Fruit fly (Drosophila melanogaster) whole organism, embryonic: ENCODE measurements around the gene Syt14.

ENCODE experiments used
- ATbp ChIP-seq: fragments of 200-800 bp; sonication (Bioruptor generic); optimal IDR thresholded peaks from 2 replicates; lab custom pipeline; 2017; ENCODE audit warnings: missing biosample characterization, mild to moderate bottlenecking, missing genetic modification characterization, missing genetic modification reagents
- Awh ChIP-seq: fragments of 200-800 bp; sonication (Bioruptor generic); IDR thresholded peaks from 2 replicates; pipeline ENCODE4, ENCODE4 v1.3.6; 2022; ENCODE audit warnings: missing biosample characterization, missing genetic modification characterization
- CG10147 ChIP-seq: fragments of 200-800 bp; sonication (Bioruptor generic); optimal IDR thresholded peaks from 2 replicates; lab custom pipeline; 2019; ENCODE audit warnings: missing biosample characterization, mild to moderate bottlenecking, missing genetic modification characterization, moderate library complexity
- CG1024 ChIP-seq: fragments of 200-800 bp; sonication (Bioruptor generic); IDR thresholded peaks from 2 replicates; pipeline ENCODE4 v1.3.6; 2022; ENCODE audit warnings: missing biosample characterization, missing genetic modification characterization
- CG10959 ChIP-seq: fragments of 200-800 bp; sonication (Bioruptor generic); IDR thresholded peaks from 2 replicates; pipeline ENCODE4 v1.3.6; 2022; ENCODE audit warnings: missing biosample characterization, missing genetic modification characterization
- CG12071 ChIP-seq: fragments of 200-800 bp; sonication (Bioruptor generic); optimal IDR thresholded peaks from 3 replicates; lab custom pipeline; 2018; ENCODE audit warnings: missing biosample characterization, mild to moderate bottlenecking, missing genetic modification characterization
- CG15601 ChIP-seq: fragments of 200-800 bp; sonication (Bioruptor generic); optimal IDR thresholded peaks from 3 replicates; lab custom pipeline; 2019; ENCODE audit warnings: missing biosample characterization, mild to moderate bottlenecking, missing genetic modification characterization, moderate library complexity
- CG1603 ChIP-seq: fragments of 200-800 bp; sonication (Bioruptor generic); optimal IDR thresholded peaks from 2 replicates; lab custom pipeline; 2019; ENCODE audit warnings: missing biosample characterization, mild to moderate bottlenecking, missing genetic modification characterization, moderate library complexity
- CG16863 ChIP-seq: fragments of 200-800 bp; sonication (Bioruptor generic); optimal IDR thresholded peaks from 3 replicates; lab custom pipeline; 2016; ENCODE audit warnings: missing biosample characterization, missing genetic modification characterization
- CG18619 ChIP-seq: fragments of 200-800 bp; sonication (Bioruptor generic); optimal IDR thresholded peaks from 3 replicates; lab custom pipeline; 2017; ENCODE audit warnings: missing biosample characterization, mild to moderate bottlenecking, missing genetic modification characterization
- CG2199 ChIP-seq: fragments of 200-800 bp; sonication (Bioruptor generic); IDR thresholded peaks from 3 replicates; pipeline ENCODE4 v1.3.6; 2022; ENCODE audit warnings: missing biosample characterization, missing genetic modification characterization
- CG30431 ChIP-seq: fragments of 200-800 bp; sonication (Bioruptor generic); optimal IDR thresholded peaks from 2 replicates; lab custom pipeline; 2017; ENCODE audit warnings: missing biosample characterization, missing genetic modification characterization
- CG3065 ChIP-seq: fragments of 200-800 bp; sonication (Bioruptor generic); optimal IDR thresholded peaks from 2 replicates; lab custom pipeline; 2016; ENCODE audit warnings: missing biosample characterization, missing genetic modification characterization
- CG4282 ChIP-seq: fragments of 200-800 bp; sonication (Bioruptor generic); optimal IDR thresholded peaks from 2 replicates; lab custom pipeline; 2016; ENCODE audit warnings: missing biosample characterization, missing genetic modification characterization
- CG4707 ChIP-seq: fragments of 200-800 bp; sonication (Bioruptor generic); optimal IDR thresholded peaks from 2 replicates; lab custom pipeline; 2018; ENCODE audit warnings: missing biosample characterization, mild to moderate bottlenecking, missing genetic modification characterization, moderate library complexity
- CG7963 ChIP-seq: fragments of 200-800 bp; sonication (Bioruptor generic); IDR thresholded peaks from 3 replicates; pipeline ENCODE4 v1.3.6; 2022; ENCODE audit warnings: missing biosample characterization, missing genetic modification characterization; ENCODE audit not compliant: partially characterized antibody
- CG7987 ChIP-seq: fragments of 200-800 bp; sonication (Bioruptor generic); optimal IDR thresholded peaks from 2 replicates; lab custom pipeline; 2018; ENCODE audit warnings: missing biosample characterization, mild to moderate bottlenecking, missing genetic modification characterization, moderate library complexity
- CG8388 ChIP-seq: fragments of 200-800 bp; sonication (Bioruptor generic); optimal IDR thresholded peaks from 2 replicates; lab custom pipeline; 2019; ENCODE audit warnings: missing biosample characterization, mild to moderate bottlenecking, missing genetic modification characterization, moderate library complexity
- CG9727 ChIP-seq: fragments of 200-800 bp; sonication (Bioruptor generic); optimal IDR thresholded peaks from 3 replicates; lab custom pipeline; 2017; ENCODE audit warnings: missing biosample characterization, mild to moderate bottlenecking, missing genetic modification characterization
- CG9797 ChIP-seq: fragments of 200-800 bp; sonication (Bioruptor generic); optimal IDR thresholded peaks from 3 replicates; lab custom pipeline; 2018; ENCODE audit warnings: missing biosample characterization, mild to moderate bottlenecking, missing genetic modification characterization
- CoRest ChIP-seq: fragments of 200-800 bp; sonication (Bioruptor generic); optimal IDR thresholded peaks from 3 replicates; lab custom pipeline; 2018; ENCODE audit warnings: missing biosample characterization, mild to moderate bottlenecking, missing genetic modification characterization, moderate library complexity
- D ChIP-seq, 2 experiments: fragments of 200-800 bp in 1 of 2; fragments of >200 bp in 1 of 2; sonication (Bioruptor generic) in 1 of 2; optimal IDR thresholded peaks; 2 replicates in 1 of 2; 3 replicates in 1 of 2; lab custom pipeline; 2017; ENCODE audit warnings: mild to moderate bottlenecking in 1 of 2, missing biosample characterization in 1 of 2, missing genetic modification characterization in 1 of 2, missing genetic modification reagents in 1 of 2
- Dp ChIP-seq: fragments of 200-800 bp; sonication (Bioruptor generic); optimal IDR thresholded peaks from 2 replicates; lab custom pipeline; 2018; ENCODE audit warnings: missing biosample characterization, mild to moderate bottlenecking, missing genetic modification characterization, moderate library complexity
- Eip74EF ChIP-seq, 2 experiments: fragments of 200-800 bp in 1 of 2; fragments of >200 bp in 1 of 2; sonication (Bioruptor generic) in 1 of 2; optimal IDR thresholded peaks; 2 replicates each; lab custom pipeline; 2017 to 2019; ENCODE audit warnings: missing biosample characterization in 2 of 2, missing genetic modification characterization in 2 of 2, mild to moderate bottlenecking in 1 of 2, moderate library complexity in 1 of 2
- Ets65A ChIP-seq: fragments of 200-800 bp; sonication (Bioruptor generic); peaks from one replicate; lab custom pipeline; 2016; ENCODE audit warnings: missing biosample characterization, missing genetic modification characterization
- Fer3 ChIP-seq: fragments of 200-800 bp; sonication (Bioruptor generic); optimal IDR thresholded peaks from 2 replicates; lab custom pipeline; 2018; ENCODE audit warnings: missing biosample characterization, mild to moderate bottlenecking, missing genetic modification characterization, moderate library complexity
- HmgD ChIP-seq: fragments of 200-800 bp; sonication (Bioruptor generic); optimal IDR thresholded peaks from 3 replicates; lab custom pipeline; 2016; ENCODE audit warnings: missing biosample characterization, missing genetic modification characterization
- Jarid2 ChIP-seq: fragments of 200-800 bp; sonication (Bioruptor generic); optimal IDR thresholded peaks from 3 replicates; lab custom pipeline; 2017; ENCODE audit warnings: mild to moderate bottlenecking, missing biosample characterization, missing genetic modification reagents, missing genetic modification characterization
- NK7.1 ChIP-seq: fragments of 200-800 bp; sonication (Bioruptor generic); optimal IDR thresholded peaks from 3 replicates; lab custom pipeline; 2016; ENCODE audit warnings: missing biosample characterization, missing genetic modification characterization
- Nf-YC ChIP-seq: fragments of 200-800 bp; optimal IDR thresholded peaks from 3 replicates; lab custom pipeline; 2019; ENCODE audit warnings: missing biosample characterization, mild to moderate bottlenecking, missing genetic modification characterization, moderate library complexity
- Poxn ChIP-seq: fragments of 200-800 bp; sonication (Bioruptor generic); IDR thresholded peaks from 2 replicates; pipeline ENCODE4 v1.3.6; 2022; ENCODE audit warnings: missing biosample characterization, missing genetic modification characterization
- Rfx ChIP-seq: fragments of 200-800 bp; sonication (Bioruptor generic); IDR thresholded peaks from 2 replicates; pipeline ENCODE4 v1.3.6; 2022; ENCODE audit warnings: missing biosample characterization, missing genetic modification characterization
- Sin3A ChIP-seq: fragments of >200 bp; optimal IDR thresholded peaks from 2 replicates; lab custom pipeline; 2018
- Vsx1 ChIP-seq: fragments of 200-800 bp; sonication (Bioruptor generic); optimal IDR thresholded peaks from 2 replicates; lab custom pipeline; 2017; ENCODE audit warnings: missing biosample characterization, mild to moderate bottlenecking, missing genetic modification characterization, missing genetic modification reagents
- ap ChIP-seq: fragments of 200-800 bp; sonication (Bioruptor generic); IDR thresholded peaks from 2 replicates; pipeline ENCODE4 v1.3.6; 2022; ENCODE audit warnings: missing biosample characterization, missing genetic modification characterization
- cwo ChIP-seq: fragments of 200-800 bp; sonication (Bioruptor generic); optimal IDR thresholded peaks from 3 replicates; lab custom pipeline; 2017; ENCODE audit warnings: missing biosample characterization, missing genetic modification characterization, mild to moderate bottlenecking, moderate library complexity, missing genetic modification reagents
- dm ChIP-seq: fragments of 200-800 bp; sonication (Bioruptor generic); optimal IDR thresholded peaks from 3 replicates; lab custom pipeline; 2016; ENCODE audit warnings: missing biosample characterization, missing genetic modification characterization
- fru ChIP-seq: fragments of >200 bp; optimal IDR thresholded peaks from 2 replicates; lab custom pipeline; 2017
- gfzf ChIP-seq: fragments of 200-800 bp; sonication (Bioruptor generic); optimal IDR thresholded peaks from 2 replicates; lab custom pipeline; 2016; ENCODE audit warnings: missing biosample characterization, mild to moderate bottlenecking, missing genetic modification characterization, moderate library complexity
- grn ChIP-seq: fragments of 200-800 bp; sonication (Bioruptor generic); optimal IDR thresholded peaks from 3 replicates; lab custom pipeline; 2017; ENCODE audit warnings: missing biosample characterization, missing genetic modification characterization
- gsb-n ChIP-seq: fragments of 200-800 bp; sonication (Bioruptor generic); optimal IDR thresholded peaks from 3 replicates; lab custom pipeline; 2018; ENCODE audit warnings: missing biosample characterization, mild to moderate bottlenecking, missing genetic modification characterization
- kah ChIP-seq: fragments of 200-800 bp; sonication (Bioruptor generic); optimal IDR thresholded peaks from 2 replicates; lab custom pipeline; 2018; ENCODE audit warnings: missing biosample characterization, mild to moderate bottlenecking, missing genetic modification characterization
- kni ChIP-seq: fragments of 200-800 bp; sonication (Bioruptor generic); optimal IDR thresholded peaks from 3 replicates; lab custom pipeline; 2017; ENCODE audit warnings: mild to moderate bottlenecking, missing biosample characterization, missing genetic modification reagents, missing genetic modification characterization
- pum ChIP-seq: fragments of 200-800 bp; sonication (Bioruptor generic); optimal IDR thresholded peaks from 2 replicates; lab custom pipeline; 2016; ENCODE audit warnings: missing biosample characterization, missing genetic modification characterization
- pzg ChIP-seq: fragments of 200-800 bp; sonication (Bioruptor generic); optimal IDR thresholded peaks from 3 replicates; lab custom pipeline; 2018; ENCODE audit warnings: missing biosample characterization, mild to moderate bottlenecking, missing genetic modification characterization, moderate library complexity
- slou ChIP-seq: fragments of 200-800 bp; sonication (Bioruptor generic); optimal IDR thresholded peaks from 3 replicates; lab custom pipeline; 2016; ENCODE audit warnings: missing biosample characterization, missing genetic modification characterization
- wdn ChIP-seq: fragments of 200-800 bp; sonication (Bioruptor generic); IDR thresholded peaks from 2 replicates; pipeline ENCODE4 v1.3.6; 2022; ENCODE audit warnings: missing biosample characterization, missing genetic modification characterization
- wek ChIP-seq: fragments of 200-800 bp; sonication (Bioruptor generic); optimal IDR thresholded peaks from 3 replicates; lab custom pipeline; 2018; ENCODE audit warnings: missing biosample characterization, mild to moderate bottlenecking, missing genetic modification characterization, moderate library complexity
- zen2 ChIP-seq: fragments of 200-800 bp; sonication (Bioruptor generic); IDR thresholded peaks from 3 replicates; pipeline ENCODE4 v1.3.6; 2022; ENCODE audit warnings: missing biosample characterization, missing genetic modification characterization; ENCODE audit not compliant: partially characterized antibody

Gene Syt14

dm6 chr3R:4319507-4320138, 754 bp upstream of the Syt14 start, which contains the start of gene CG9795 (continued):
- TF ChIP-seq Jarid2 (GFP tag; lab: Kevin White, UChicago) (no peak), CG16863 (GFP tag; lab: Kevin White, UChicago) (peak; percentile 21), Dp (GFP tag; lab: Kevin White, UChicago) (peak; percentile 46), Ets65A (GFP tag; lab: Kevin White, UChicago) (peak; percentile 77), Eip74EF (GFP tag; optimal IDR thresholded peaks at IDR 0.05; lab: Kevin White, UChicago) (peak in 1 of 2 experiments; percentile 49), HmgD (peak; percentile 30), Nf-YC (peak; percentile 42), CG15601 (no peak), CG18619 (GFP tag; lab: Kevin White, UChicago) (no peak), CG8388 (no peak), pzg (peak; percentile 82), CG7963 (GFP tag; lab: Robert Waterston, UW) (peak; percentile 96), CG2199 (GFP tag; lab: Robert Waterston, UW) (peak; percentile 83), CG9727 (GFP tag; lab: Kevin White, UChicago) (no peak), dm (GFP tag; lab: Kevin White, UChicago) (peak; percentile 39), Fer3 (peak; percentile 7), D (optimal IDR thresholded peaks at IDR 0.05; lab: Kevin White, UChicago) (no peak), D (GFP tag; optimal IDR thresholded peaks at IDR 0.05; lab: Kevin White, UChicago) (no peak), wek (peak; percentile 41), kah (GFP tag; lab: Kevin White, UChicago) (no peak), CG30431 (GFP tag; lab: Kevin White, UChicago) (no peak), slou (no peak), gfzf (GFP tag; lab: Kevin White, UChicago) (peak; percentile 5), fru (lab: Kevin White, UChicago) (no peak), gsb-n (tag; lab: Kevin White, UChicago) (no peak), CG7987 (GFP tag; lab: Kevin White, UChicago) (peak; percentile 51), Poxn (GFP tag; lab: Robert Waterston, UW) (no peak), CG4282 (GFP tag; lab: Kevin White, UChicago) (peak; percentile 51), CG1603 (tag; lab: Kevin White, UChicago) (peak; percentile 75), CoRest (tag; lab: Kevin White, UChicago) (no peak), cwo (GFP tag; lab: Kevin White, UChicago) (no peak), Vsx1 (GFP tag; lab: Kevin White, UChicago) (no peak), CG12071 (GFP tag; lab: Kevin White, UChicago) (no peak), pum (GFP tag; lab: Kevin White, UChicago) (peak; percentile 4), Awh (GFP tag; lab: Robert Waterston, UW) (no peak), ATbp (GFP tag; lab: Kevin White, UChicago) (no peak), CG4707 (GFP tag; lab: Kevin White, UChicago) (peak; percentile 9), NK7.1 (no peak), CG3065 (no peak), wdn (no peak), Sin3A (lab: Kevin White, UChicago) (peak; percentile 20), CG1024 (GFP tag; lab: Robert Waterston, UW) (no peak), CG10959 (no peak), zen2 (GFP tag; lab: Robert Waterston, UW) (peak; percentile 86), grn (no peak), kni (GFP tag; lab: Kevin White, UChicago) (no peak), CG10147 (GFP tag; lab: Kevin White, UChicago) (no peak), CG9797 (GFP tag; lab: Kevin White, UChicago) (peak; percentile 22), ap (GFP tag; lab: Robert Waterston, UW) (no peak), Rfx (peak; percentile 69; the same call in 1 of the 2 replicates)
